Fruit fly (Drosophila melanogaster) whole organism, embryonic: ENCODE measurements around the gene CG12992.

Source experiments
- Ada2b ChIP-seq: fragments of 200-800 bp; sonication (Bioruptor generic); IDR thresholded peaks from 2 replicates; pipeline ENCODE4 v1.3.6; 2022; ENCODE audit warnings: missing biosample characterization, missing genetic modification characterization
- Asciz ChIP-seq: fragments of 200-800 bp; sonication (Bioruptor generic); optimal IDR thresholded peaks from 2 replicates; lab custom pipeline; 2017; ENCODE audit warnings: missing biosample characterization, mild to moderate bottlenecking, missing genetic modification characterization, missing genetic modification reagents
- Awh ChIP-seq: fragments of 200-800 bp; sonication (Bioruptor generic); IDR thresholded peaks from 2 replicates; pipeline ENCODE4, ENCODE4 v1.3.6; 2022; ENCODE audit warnings: missing biosample characterization, missing genetic modification characterization
- B-H1 ChIP-seq: fragments of 200-800 bp; sonication (Bioruptor generic); IDR thresholded peaks from 3 replicates; pipeline ENCODE4 v1.3.6; 2022; ENCODE audit warnings: missing biosample characterization, missing genetic modification characterization
- CG10366 ChIP-seq: fragments of 200-800 bp; sonication (Bioruptor generic); IDR thresholded peaks from 2 replicates; pipeline ENCODE4 v1.3.6; 2022; ENCODE audit warnings: missing biosample characterization, missing genetic modification characterization
- CG10979 ChIP-seq: fragments of 200-800 bp; sonication (Bioruptor generic); optimal IDR thresholded peaks from 2 replicates; lab custom pipeline; 2018; ENCODE audit warnings: missing biosample characterization, mild to moderate bottlenecking, missing genetic modification characterization, moderate library complexity
- CG12219 ChIP-seq: fragments of 200-800 bp; sonication (Bioruptor generic); optimal IDR thresholded peaks from 3 replicates; lab custom pipeline; 2018; ENCODE audit warnings: missing biosample characterization, mild to moderate bottlenecking, missing genetic modification characterization
- CG1233 ChIP-seq: fragments of 200-800 bp; sonication (Bioruptor generic); optimal IDR thresholded peaks from 4 replicates; lab custom pipeline; 2018; ENCODE audit warnings: missing biosample characterization, mild to moderate bottlenecking, missing genetic modification characterization
- CG12659 ChIP-seq: fragments of 200-800 bp; sonication (Bioruptor generic); optimal IDR thresholded peaks from 3 replicates; lab custom pipeline; 2017; ENCODE audit warnings: mild to moderate bottlenecking, missing biosample characterization, missing genetic modification reagents, missing genetic modification characterization
- CG12744 ChIP-seq: fragments of 200-800 bp; sonication (Bioruptor generic); optimal IDR thresholded peaks from 2 replicates; lab custom pipeline; 2016; ENCODE audit warnings: missing biosample characterization, missing genetic modification characterization
- CG13775 ChIP-seq: fragments of 200-800 bp; sonication (Bioruptor generic); optimal IDR thresholded peaks from 3 replicates; lab custom pipeline; 2017; ENCODE audit warnings: missing biosample characterization, mild to moderate bottlenecking, missing genetic modification characterization
- CG17912 ChIP-seq: fragments of 200-800 bp; sonication (Bioruptor generic); optimal IDR thresholded peaks from 2 replicates; lab custom pipeline; 2018; ENCODE audit warnings: missing biosample characterization, mild to moderate bottlenecking, missing genetic modification characterization
- CG18011 ChIP-seq: fragments of 200-800 bp; sonication (Bioruptor generic); optimal IDR thresholded peaks from 2 replicates; lab custom pipeline; 2017; ENCODE audit warnings: missing biosample characterization, missing genetic modification characterization, mild to moderate bottlenecking, moderate library complexity, missing genotype
- CG2678 ChIP-seq: fragments of 200-800 bp; sonication (Bioruptor generic); optimal IDR thresholded peaks from 3 replicates; lab custom pipeline; 2019; ENCODE audit warnings: missing biosample characterization, mild to moderate bottlenecking, missing genetic modification characterization, moderate library complexity
- CG3838 ChIP-seq: fragments of 200-800 bp; sonication (Bioruptor generic); optimal IDR thresholded peaks from 3 replicates; lab custom pipeline; 2016; ENCODE audit warnings: missing biosample characterization, missing genetic modification characterization
- CG4360 ChIP-seq: fragments of 200-800 bp; sonication (Bioruptor generic); IDR thresholded peaks from 2 replicates; pipeline ENCODE4 v1.3.6; 2022; ENCODE audit warnings: missing biosample characterization, missing genetic modification characterization
- CG4730 ChIP-seq: fragments of 200-800 bp; sonication (Bioruptor generic); IDR thresholded peaks from 2 replicates; pipeline ENCODE4 v1.3.6; 2022; ENCODE audit warnings: missing biosample characterization, missing genetic modification characterization
- CG6654 ChIP-seq: fragments of 200-800 bp; sonication (Bioruptor generic); optimal IDR thresholded peaks from 2 replicates; lab custom pipeline; 2017; ENCODE audit warnings: missing biosample characterization, mild to moderate bottlenecking, missing genetic modification characterization
- CG7786 ChIP-seq: fragments of 200-800 bp; sonication (Bioruptor generic); optimal IDR thresholded peaks from 2 replicates; lab custom pipeline; 2016; ENCODE audit warnings: missing biosample characterization, missing genetic modification characterization
- CG7987 ChIP-seq: fragments of 200-800 bp; sonication (Bioruptor generic); optimal IDR thresholded peaks from 2 replicates; lab custom pipeline; 2018; ENCODE audit warnings: missing biosample characterization, mild to moderate bottlenecking, missing genetic modification characterization, moderate library complexity
- Deaf1 ChIP-seq: fragments of 200-800 bp; optimal IDR thresholded peaks from 3 replicates; lab custom pipeline; 2019; ENCODE audit warnings: missing biosample characterization, mild to moderate bottlenecking, missing genetic modification characterization, moderate library complexity
- Doc3 ChIP-seq: fragments of 200-800 bp; sonication (Bioruptor generic); IDR thresholded peaks from 3 replicates; pipeline ENCODE4 v1.3.6; 2022; ENCODE audit warnings: missing biosample characterization, missing genetic modification characterization; ENCODE audit not compliant: partially characterized antibody
- Dp ChIP-seq: fragments of 200-800 bp; sonication (Bioruptor generic); optimal IDR thresholded peaks from 2 replicates; lab custom pipeline; 2018; ENCODE audit warnings: missing biosample characterization, mild to moderate bottlenecking, missing genetic modification characterization, moderate library complexity
- Gsc ChIP-seq: fragments of 200-800 bp; sonication (Bioruptor generic); IDR thresholded peaks from 2 replicates; pipeline ENCODE4 v1.3.6; 2022; ENCODE audit warnings: missing biosample characterization, missing genetic modification characterization
- HLHmδ ChIP-seq: fragments of 200-800 bp; sonication (Bioruptor generic); optimal IDR thresholded peaks from 2 replicates; lab custom pipeline; 2018; ENCODE audit warnings: missing biosample characterization, mild to moderate bottlenecking, missing genetic modification characterization, moderate library complexity
- HmgZ ChIP-seq: fragments of 200-800 bp; sonication (Bioruptor generic); optimal IDR thresholded peaks from 2 replicates; lab custom pipeline; 2018; ENCODE audit warnings: missing biosample characterization, mild to moderate bottlenecking, missing genetic modification characterization
- Lhr ChIP-seq: fragments of 200-800 bp; sonication (Bioruptor generic); optimal IDR thresholded peaks from 3 replicates; lab custom pipeline; 2017; ENCODE audit warnings: mild to moderate bottlenecking, missing biosample characterization, missing genetic modification reagents, missing genetic modification characterization
- Scr ChIP-seq: fragments of 200-800 bp; sonication (Bioruptor generic); IDR thresholded peaks from 2 replicates; pipeline ENCODE4 v1.3.6; 2022; ENCODE audit warnings: missing biosample characterization, missing genetic modification characterization; ENCODE audit not compliant: partially characterized antibody
- Six4 ChIP-seq: fragments of 200-800 bp; sonication (Bioruptor generic); optimal IDR thresholded peaks from 2 replicates; lab custom pipeline; 2016; ENCODE audit warnings: missing biosample characterization, missing genetic modification characterization
- Sox100B ChIP-seq: fragments of 200-800 bp; sonication (Bioruptor generic); optimal IDR thresholded peaks from 3 replicates; lab custom pipeline; 2018; ENCODE audit warnings: missing biosample characterization, mild to moderate bottlenecking, missing genetic modification characterization
- Vsx1 ChIP-seq: fragments of 200-800 bp; sonication (Bioruptor generic); optimal IDR thresholded peaks from 2 replicates; lab custom pipeline; 2017; ENCODE audit warnings: missing biosample characterization, mild to moderate bottlenecking, missing genetic modification characterization, missing genetic modification reagents
- ap ChIP-seq: fragments of 200-800 bp; sonication (Bioruptor generic); IDR thresholded peaks from 2 replicates; pipeline ENCODE4 v1.3.6; 2022; ENCODE audit warnings: missing biosample characterization, missing genetic modification characterization
- cato ChIP-seq: fragments of 200-800 bp; sonication (Bioruptor generic); optimal IDR thresholded peaks from 2 replicates; lab custom pipeline; 2016; ENCODE audit warnings: missing biosample characterization, missing genetic modification characterization, borderline replicate concordance
- ewg ChIP-seq: fragments of 200-800 bp; sonication (Bioruptor generic); optimal IDR thresholded peaks from 3 replicates; lab custom pipeline; 2017; ENCODE audit warnings: mild to moderate bottlenecking, missing biosample characterization, missing genetic modification reagents, missing genetic modification characterization
- fu2 ChIP-seq: fragments of 200-800 bp; sonication (Bioruptor generic); optimal IDR thresholded peaks from 2 replicates; lab custom pipeline; 2016; ENCODE audit warnings: missing biosample characterization, missing genetic modification characterization
- grn ChIP-seq: fragments of 200-800 bp; sonication (Bioruptor generic); optimal IDR thresholded peaks from 3 replicates; lab custom pipeline; 2017; ENCODE audit warnings: missing biosample characterization, missing genetic modification characterization
- hbn ChIP-seq: fragments of 200-800 bp; sonication (Bioruptor generic); IDR thresholded peaks from 2 replicates; pipeline ENCODE4 v1.3.6; 2022; ENCODE audit warnings: missing biosample characterization, missing genetic modification characterization; ENCODE audit not compliant: partially characterized antibody
- jing ChIP-seq: fragments of 200-800 bp; sonication (Bioruptor generic); optimal IDR thresholded peaks from 2 replicates; lab custom pipeline; 2018; ENCODE audit warnings: missing biosample characterization, mild to moderate bottlenecking, missing genetic modification characterization
- klu ChIP-seq: fragments of 200-800 bp; sonication (Bioruptor generic); IDR thresholded peaks from 2 replicates; pipeline ENCODE4 v1.3.6; 2022; ENCODE audit warnings: missing biosample characterization, missing genetic modification characterization
- lbe ChIP-seq: fragments of 200-800 bp; sonication (Bioruptor generic); optimal IDR thresholded peaks from 2 replicates; lab custom pipeline; 2016; ENCODE audit warnings: missing biosample characterization, mild to moderate bottlenecking, missing genetic modification characterization
- maf-S ChIP-seq: fragments of 200-800 bp; sonication (Bioruptor generic); optimal IDR thresholded peaks from 2 replicates; lab custom pipeline; 2016; ENCODE audit warnings: missing biosample characterization, missing genetic modification characterization
- odd ChIP-seq: fragments of 200-800 bp; sonication (Bioruptor generic); optimal IDR thresholded peaks from 2 replicates; lab custom pipeline; 2017; ENCODE audit warnings: missing biosample characterization, mild to moderate bottlenecking, missing genetic modification characterization
- ro ChIP-seq: fragments of 200-800 bp; sonication (Bioruptor generic); IDR thresholded peaks from 2 replicates; pipeline ENCODE4 v1.3.6; 2022; ENCODE audit warnings: missing biosample characterization, missing genetic modification characterization
- slp2 ChIP-seq: fragments of 200-800 bp; sonication (Bioruptor generic); optimal IDR thresholded peaks from 2 replicates; lab custom pipeline; 2016; ENCODE audit warnings: missing biosample characterization, missing genetic modification characterization
- sna ChIP-seq: fragments of 200-800 bp; sonication (Bioruptor generic); IDR thresholded peaks from 2 replicates; pipeline ENCODE4 v1.3.6; 2022; ENCODE audit warnings: missing biosample characterization, missing genetic modification characterization; ENCODE audit not compliant: partially characterized antibody
- tll ChIP-seq, 2 experiments: fragments of 200-800 bp in 1 of 2; fragments of >200 bp in 1 of 2; sonication (Bioruptor generic) in 1 of 2; optimal IDR thresholded peaks; 2 replicates each; lab custom pipeline; 2017 to 2019; ENCODE audit warnings: missing biosample characterization in 2 of 2, missing genetic modification characterization in 2 of 2, mild to moderate bottlenecking in 1 of 2, moderate library complexity in 1 of 2
- trh ChIP-seq: fragments of 200-800 bp; sonication (Bioruptor generic); optimal IDR thresholded peaks from 2 replicates; lab custom pipeline; 2016; ENCODE audit warnings: missing biosample characterization, missing genetic modification characterization
- ttk ChIP-seq: fragments of 200-800 bp; sonication (Bioruptor generic); IDR thresholded peaks from 2 replicates; pipeline ENCODE4 v2.1.2; 2022; ENCODE audit warnings: missing biosample characterization, missing genetic modification characterization
- tx ChIP-seq: fragments of 200-800 bp; sonication (Bioruptor generic); optimal IDR thresholded peaks from 2 replicates; lab custom pipeline; 2016; ENCODE audit warnings: missing biosample characterization, missing genetic modification characterization
- unpg ChIP-seq: fragments of 200-800 bp; sonication (Bioruptor generic); optimal IDR thresholded peaks from 3 replicates; lab custom pipeline; 2018; ENCODE audit warnings: missing biosample characterization, mild to moderate bottlenecking, missing genetic modification characterization, moderate library complexity

CG12992 gene

DNA sequence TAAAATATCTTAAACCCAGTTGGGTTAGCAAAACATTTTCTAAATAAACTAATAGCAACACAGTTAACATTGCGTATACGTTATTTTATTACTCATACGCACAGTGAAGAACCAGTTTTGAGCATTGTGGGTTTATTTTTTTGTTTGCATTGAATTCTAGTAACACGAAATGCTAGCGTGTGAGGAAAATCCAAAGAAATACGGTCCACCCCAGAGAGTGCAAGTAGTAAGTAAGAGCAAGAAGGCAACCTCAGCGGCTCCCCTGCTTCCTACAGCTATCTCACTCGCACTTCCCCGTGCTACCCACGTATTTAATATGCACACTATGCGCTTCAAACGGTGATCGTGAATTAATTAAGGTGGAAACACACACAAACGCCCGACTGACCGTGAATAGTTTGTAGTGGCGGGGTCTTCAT lies 36.3 kb downstream of the CG12992 start (continued):
- TF ChIP-seq jing (peak; percentile 75), Ada2b (GFP tag; lab: Robert Waterston, UW) (peak; percentile 78), CG3838 (GFP tag; lab: Kevin White, UChicago) (peak; percentile 37), CG4360 (GFP tag; lab: Robert Waterston, UW) (peak; percentile 34; the same call in 1 of the 2 replicates), Six4 (GFP tag; lab: Kevin White, UChicago) (peak; percentile 72), CG1233 (GFP tag; lab: Kevin White, UChicago) (peak; percentile 90), CG6654 (GFP tag; lab: Kevin White, UChicago) (peak; percentile 70), HLHmδ (GFP tag; lab: Kevin White, UChicago) (no peak), CG17912 (peak; percentile 45), Deaf1 (peak; percentile 68), fu2 (peak; percentile 76), CG7786 (GFP tag; lab: Kevin White, UChicago) (peak; percentile 81), Awh (GFP tag; lab: Robert Waterston, UW) (peak; percentile 62; the same call in 1 of the 2 replicates), CG10979 (peak; percentile 86), grn (peak; percentile 52), sna (GFP tag; lab: Robert Waterston, UW) (no peak), Lhr (GFP tag; lab: Kevin White, UChicago) (peak; percentile 21), CG12659 (GFP tag; lab: Kevin White, UChicago) (peak; percentile 91), Dp (GFP tag; lab: Kevin White, UChicago) (no peak), Asciz (peak; percentile 81), ewg (GFP tag; lab: Kevin White, UChicago) (peak; percentile 67), CG10366 (GFP tag; lab: Robert Waterston, UW) (peak; percentile 81), CG2678 (peak; percentile 94), trh (GFP tag; lab: Kevin White, UChicago) (peak; percentile 47), ro (GFP tag; lab: Robert Waterston, UW) (0 out of 2 replicates have a peak, but pooled peaks have one; percentile 14), CG4730 (GFP tag; lab: Robert Waterston, UW) (peak; percentile 71), HmgZ (peak; percentile 91), maf-S (peak; percentile 72), ap (GFP tag; lab: Robert Waterston, UW) (peak; percentile 54; the same call in 1 of the 2 replicates), hbn (GFP tag; lab: Robert Waterston, UW) (no peak), ttk (GFP tag; lab: Robert Waterston, UW) (peak; percentile 68), Vsx1 (GFP tag; lab: Kevin White, UChicago) (peak; percentile 76), B-H1 (GFP tag; lab: Robert Waterston, UW) (peak; percentile 69), Scr (GFP tag; lab: Robert Waterston, UW) (no peak), Gsc (no peak), Doc3 (no peak), tll (GFP tag; optimal IDR thresholded peaks at IDR 0.05; lab: Kevin White, UChicago) (no peak), tx (peak; percentile 68), Sox100B (GFP tag; lab: Kevin White, UChicago) (peak; percentile 91), CG13775 (GFP tag; lab: Kevin White, UChicago) (peak; percentile 76), unpg (GFP tag; lab: Kevin White, UChicago) (peak; percentile 93), CG12219 (GFP tag; lab: Kevin White, UChicago) (peak; percentile 93), lbe (GFP tag; lab: Kevin White, UChicago) (peak; percentile 82), slp2 (GFP tag; lab: Kevin White, UChicago) (peak; percentile 81), CG12744 (GFP tag; lab: Kevin White, UChicago) (peak; percentile 78), CG18011 (GFP tag; lab: Kevin White, UChicago) (peak; percentile 71), klu (GFP tag; lab: Robert Waterston, UW) (peak; percentile 50), cato (GFP tag; lab: Kevin White, UChicago) (peak; percentile 42), odd (GFP tag; lab: Kevin White, UChicago) (peak; percentile 88), CG7987 (GFP tag; lab: Kevin White, UChicago) (peak; percentile 88)
